Worm (Caenorhabditis elegans): ENCODE measurements around the gene F35D11.1.

Gene F35D11.1

ce11 chrII:4663186-4663585, 36.5 kb downstream of the F35D11.1 start, which contains the start of gene T05A7.12:
TSS of gene T05A7.12 (minus strand) at chrII:4663286.
- TF ChIP-seq T07F8.4 (tag; optimal IDR thresholded peaks at IDR 0.05) = no peak

ce11 chrII:4665359-4665758, 38.7 kb downstream of the F35D11.1 start, which contains the start of gene T05A7.11:
TSS of gene T05A7.11 (minus strand) at chrII:4665459.
- TF ChIP-seq mel-28 (tag; optimal IDR thresholded peaks at IDR 0.05; ENCODE audit: borderline replicate concordance) (no peak), F49E8.2 (tag; optimal IDR thresholded peaks at IDR 0.05; ENCODE audit: insufficient read depth) (no peak), attf-3 (GFP tag; conservative IDR thresholded peaks at IDR 0.05) (no peak), Y95B8A.8 (GFP tag; IDR thresholded peaks at IDR 0.05) (no peak), ceh-27 (GFP tag; optimal IDR thresholded peaks at IDR 0.05) (no peak), sptf-2 (GFP tag; optimal IDR thresholded peaks at IDR 0.05) (no peak), dpff-1 (tag; optimal IDR thresholded peaks at IDR 0.05) (no peak), atf-7 (tag; optimal IDR thresholded peaks at IDR 0.05) (no peak), ceh-58 (GFP tag; IDR thresholded peaks at IDR 0.05) (no peak), D2030.7 (GFP tag; IDR thresholded peaks at IDR 0.05) (no peak), sdz-38 (tag; optimal IDR thresholded peaks at IDR 0.05) (no peak), hlh-12 (tag; optimal IDR thresholded peaks at IDR 0.05) (no peak), chd-7 (tag; optimal IDR thresholded peaks at IDR 0.05) (no peak), bed-1 (GFP tag; IDR thresholded peaks at IDR 0.05) (no peak), rec-8 (tag; optimal IDR thresholded peaks at IDR 0.05) (no peak)

- TF ChIP-seq lsl-1 (GFP tag; optimal IDR thresholded peaks at IDR 0.05) = no peak
- TF ChIP-seq ekl-4 (GFP tag; IDR thresholded peaks at IDR 0.05) = no peak
- TF ChIP-seq lag-1 (GFP tag; IDR thresholded peaks at IDR 0.05) = no peak
- TF ChIP-seq lir-1 (GFP tag; conservative IDR thresholded peaks at IDR 0.05) = no peak
These were observed 40.9 kb downstream of the F35D11.1 start, which contains the start of gene fut-5 for ce11 chrII:4667572-4667971. TSS of gene fut-5 (minus strand) at chrII:4667672.

- TF ChIP-seq lsl-1 (GFP tag; optimal IDR thresholded peaks at IDR 0.05) = no peak
These were observed 45.0 kb downstream of the F35D11.1 start, which contains the start of gene T05A7.6 for ce11 chrII:4671692-4672091. TSS of gene T05A7.6 (minus strand) at chrII:4671792.

- no peak for TF ChIP-seq F49E8.2 (tag; optimal IDR thresholded peaks at IDR 0.05; ENCODE audit: insufficient read depth)
- TF ChIP-seq ztf-18 (tag; optimal IDR thresholded peaks at IDR 0.05) = no peak
- TF ChIP-seq ztf-25 (GFP tag; IDR thresholded peaks at IDR 0.05) = no peak
- TF ChIP-seq B0035.1 (tag; optimal IDR thresholded peaks at IDR 0.05) = no peak
- no peak for TF ChIP-seq T07F8.4 (tag; optimal IDR thresholded peaks at IDR 0.05)
- TF ChIP-seq sptf-2 (GFP tag; optimal IDR thresholded peaks at IDR 0.05) = no peak
- 0 out of 2 replicates have a peak, but pooled peaks have one; percentile 33 for TF ChIP-seq mcd-1 (GFP tag; IDR thresholded peaks at IDR 0.05)
- TF ChIP-seq somi-1 (GFP tag; optimal IDR thresholded peaks at IDR 0.05) = no peak
- TF ChIP-seq nhr-80 (tag; optimal IDR thresholded peaks at IDR 0.05) = peak; percentile 77
- 0 out of 2 replicates have a peak, but pooled peaks have one; percentile 31 for TF ChIP-seq zfh-2 (GFP tag; conservative IDR thresholded peaks at IDR 0.05)
- 0 out of 2 replicates have a peak, but pooled peaks have one; percentile 25 for TF ChIP-seq attf-3 (GFP tag; conservative IDR thresholded peaks at IDR 0.05)
- TF ChIP-seq unc-62 (GFP tag; optimal IDR thresholded peaks at IDR 0.05) = no peak
- no peak for TF ChIP-seq mxl-1 (tag; optimal IDR thresholded peaks at IDR 0.05)
- no peak for TF ChIP-seq B0261.1 (tag; optimal IDR thresholded peaks at IDR 0.05)
- no peak for TF ChIP-seq F39B2.1 (GFP tag; IDR thresholded peaks at IDR 0.05)
- no peak for TF ChIP-seq athp-1 (tag; optimal IDR thresholded peaks at IDR 0.05)
- TF ChIP-seq efl-1 (GFP tag; optimal IDR thresholded peaks at IDR 0.05) = no peak
- 0 out of 2 replicates have a peak, but pooled peaks have one; percentile 29 for TF ChIP-seq madf-3 (GFP tag; IDR thresholded peaks at IDR 0.05)
- TF ChIP-seq ets-4 (GFP tag; optimal IDR thresholded peaks at IDR 0.05) = no peak
- peak; percentile 70 for TF ChIP-seq attf-5 (GFP tag; optimal IDR thresholded peaks at IDR 0.05)
- TF ChIP-seq let-607 (tag; optimal IDR thresholded peaks at IDR 0.05) = no peak
- TF ChIP-seq tlf-1 (GFP tag; optimal IDR thresholded peaks at IDR 0.05) = no peak
- TF ChIP-seq lag-1 (GFP tag; IDR thresholded peaks at IDR 0.05) = no peak
- no peak for TF ChIP-seq mel-28 (tag; optimal IDR thresholded peaks at IDR 0.05; ENCODE audit: borderline replicate concordance)
- no peak for TF ChIP-seq Y53G8AR.9 (GFP tag; conservative IDR thresholded peaks at IDR 0.05)
- no peak for TF ChIP-seq let-526 (GFP tag; IDR thresholded peaks at IDR 0.05)
These were observed 45.9 kb downstream of the F35D11.1 start, which contains the start of the genes clec-140 and hmg-11 for ce11 chrII:4672584-4673110. TSS of gene clec-140 (plus strand) at chrII:4673060. TSS of gene hmg-11 (plus strand) at chrII:4673085.

Data from whole organism, young adult.